Worm (Caenorhabditis elegans) whole organism, L2 larva: ENCODE data around the gene srt-13.

Source experiments
- C34F6.9 ChIP-seq: fragments of 150-350 bp; optimal IDR thresholded peaks from 2 replicates; lab custom pipeline; 2014; ENCODE audit warnings: missing biosample characterization, missing genetic modification characterization
- F13H6.1 ChIP-seq: sonication (generic microtip); optimal IDR thresholded peaks from 2 replicates; lab custom pipeline; 2016; ENCODE audit warnings: missing genetic modification characterization, missing compliant biosample characterization
- R02D3.7 ChIP-seq: fragments of 150-350 bp; optimal IDR thresholded peaks from 2 replicates; lab custom pipeline; 2014; ENCODE audit warnings: missing biosample characterization, missing genetic modification characterization
- ZK546.5 ChIP-seq: sonication (generic microtip); optimal IDR thresholded peaks from 2 replicates; lab custom pipeline; 2017; ENCODE audit warnings: missing biosample characterization, missing genetic modification characterization
- alr-1 ChIP-seq: fragments of 150-350 bp; optimal IDR thresholded peaks from 2 replicates; lab custom pipeline; 2014; ENCODE audit warnings: missing biosample characterization, missing genetic modification characterization
- aly-2 ChIP-seq: fragments of 150-350 bp; optimal IDR thresholded peaks from 2 replicates; lab custom pipeline; 2014; ENCODE audit warnings: missing biosample characterization, missing genetic modification characterization
- ama-1 ChIP-seq: fragments of 150-350 bp; optimal IDR thresholded peaks from 2 replicates; lab custom pipeline; 2018; ENCODE audit warnings: inconsistent platforms
- blmp-1 ChIP-seq: sonication (generic microtip); optimal IDR thresholded peaks from 2 replicates; lab custom pipeline; 2017; ENCODE audit warnings: missing genetic modification characterization, mild to moderate bottlenecking, missing compliant biosample characterization, antibody characterized with exemption, moderate library complexity; ENCODE audit not compliant: insufficient read depth
- ceh-16 ChIP-seq: fragments of 150-350 bp; optimal IDR thresholded peaks from 2 replicates; lab custom pipeline; 2014; ENCODE audit warnings: missing biosample characterization, missing genetic modification characterization
- ceh-82 ChIP-seq: fragments of 150-350 bp; optimal IDR thresholded peaks from 2 replicates; lab custom pipeline; 2014; ENCODE audit warnings: missing biosample characterization, missing genetic modification characterization
- crh-2 ChIP-seq: sonication (generic microtip); optimal IDR thresholded peaks from 2 replicates; lab custom pipeline; 2017; ENCODE audit warnings: missing biosample characterization, missing genetic modification characterization
- egl-27 ChIP-seq: sonication (generic microtip); optimal IDR thresholded peaks from 3 replicates; lab custom pipeline; 2017; ENCODE audit warnings: missing biosample characterization, missing genetic modification reagents, missing genetic modification characterization
- elt-1 ChIP-seq: fragments of 150-350 bp; optimal IDR thresholded peaks from 2 replicates; lab custom pipeline; 2014; ENCODE audit warnings: missing biosample characterization, missing genetic modification characterization
- elt-3 ChIP-seq: sonication (generic microtip); optimal IDR thresholded peaks from 2 replicates; lab custom pipeline; 2017; ENCODE audit warnings: missing biosample characterization, missing genetic modification characterization
- fos-1 ChIP-seq: fragments of 150-350 bp; optimal IDR thresholded peaks from 2 replicates; lab custom pipeline; 2014; ENCODE audit warnings: missing biosample characterization, missing genetic modification characterization
- gmeb-1 ChIP-seq: fragments of 150-350 bp; optimal IDR thresholded peaks from 2 replicates; lab custom pipeline; 2014; ENCODE audit warnings: missing biosample characterization, missing genetic modification characterization
- lin-11 ChIP-seq: fragments of 150-350 bp; sonication (generic microtip); optimal IDR thresholded peaks from 2 replicates; lab custom pipeline; 2014; ENCODE audit warnings: missing biosample characterization, missing genetic modification characterization, inconsistent platforms, mixed read lengths
- lin-13 ChIP-seq: fragments of 150-350 bp; optimal IDR thresholded peaks from 2 replicates; lab custom pipeline; 2014; ENCODE audit warnings: missing biosample characterization, missing genetic modification reagents, missing genetic modification characterization
- lin-39 ChIP-seq: fragments of 150-350 bp; optimal IDR thresholded peaks from 2 replicates; lab custom pipeline; 2014; ENCODE audit warnings: missing biosample characterization, missing genetic modification reagents, missing genetic modification characterization
- mbf-1 ChIP-seq: sonication (generic microtip); optimal IDR thresholded peaks from 2 replicates; lab custom pipeline; 2017; ENCODE audit warnings: missing biosample characterization, missing genetic modification characterization
- mdl-1 ChIP-seq, 2 experiments: fragments of 150-350 bp in 1 of 2; sonication (generic microtip) in 1 of 2; optimal IDR thresholded peaks; 2 replicates each; lab custom pipeline; 2017; ENCODE audit warnings: missing biosample characterization in 2 of 2, missing genetic modification characterization in 2 of 2
- nhr-10 ChIP-seq: sonication (generic microtip); optimal IDR thresholded peaks from 2 replicates; lab custom pipeline; 2017; ENCODE audit warnings: missing biosample characterization, missing genetic modification characterization
- nhr-11 ChIP-seq: fragments of 150-350 bp; optimal IDR thresholded peaks from 2 replicates; lab custom pipeline; 2014; ENCODE audit warnings: missing biosample characterization, missing genetic modification characterization
- nhr-129 ChIP-seq: fragments of 150-350 bp; optimal IDR thresholded peaks from 2 replicates; lab custom pipeline; 2014; ENCODE audit warnings: missing biosample characterization, missing genetic modification characterization
- nhr-23 ChIP-seq: fragments of 150-350 bp; optimal IDR thresholded peaks from 2 replicates; lab custom pipeline; 2014; ENCODE audit warnings: missing biosample characterization, missing genetic modification reagents, missing genetic modification characterization
- nhr-237 ChIP-seq: fragments of 150-350 bp; optimal IDR thresholded peaks from 2 replicates; lab custom pipeline; 2014; ENCODE audit warnings: missing biosample characterization, missing genetic modification characterization
- nhr-25 ChIP-seq: fragments of 150-350 bp; sonication (generic microtip); optimal IDR thresholded peaks from 3 replicates; lab custom pipeline; 2014; ENCODE audit warnings: missing biosample characterization, missing genetic modification characterization
- nhr-6 ChIP-seq: fragments of 150-350 bp; optimal IDR thresholded peaks from 2 replicates; lab custom pipeline; 2014; ENCODE audit warnings: missing biosample characterization, missing genetic modification characterization
- nhr-77 ChIP-seq: fragments of 150-350 bp; optimal IDR thresholded peaks from 2 replicates; lab custom pipeline; 2014; ENCODE audit warnings: missing biosample characterization, missing genetic modification characterization
- peb-1 ChIP-seq: fragments of 150-350 bp; optimal IDR thresholded peaks from 2 replicates; lab custom pipeline; 2014; ENCODE audit warnings: missing biosample characterization, missing genetic modification characterization
- sma-3 ChIP-seq: sonication (generic microtip); optimal IDR thresholded peaks from 2 replicates; lab custom pipeline; 2016; ENCODE audit warnings: missing genetic modification reagents, missing genetic modification characterization, missing compliant biosample characterization
- sma-9 ChIP-seq, 2 experiments: fragments of 150-350 bp in 1 of 2; sonication (generic microtip) in 1 of 2; optimal IDR thresholded peaks; 2 replicates each; lab custom pipeline; 2014 to 2016; ENCODE audit warnings: missing genetic modification characterization in 2 of 2, mild to moderate bottlenecking in 1 of 2, missing biosample characterization in 1 of 2, missing compliant biosample characterization in 1 of 2, missing genetic modification reagents in 1 of 2, moderate library complexity in 1 of 2
- unc-55 ChIP-seq: fragments of 150-350 bp; sonication (generic microtip); optimal IDR thresholded peaks from 3 replicates; lab custom pipeline; 2014; ENCODE audit warnings: missing biosample characterization, missing genetic modification reagents, missing genetic modification characterization
- unc-62 ChIP-seq: fragments of 150-350 bp; optimal IDR thresholded peaks from 2 replicates; lab custom pipeline; 2014; ENCODE audit warnings: missing biosample characterization, missing genetic modification reagents, missing genetic modification characterization
- zag-1 ChIP-seq: fragments of 150-350 bp; optimal IDR thresholded peaks from 2 replicates; lab custom pipeline; 2014; ENCODE audit warnings: missing biosample characterization, missing genetic modification characterization
- ztf-11 ChIP-seq: sonication (generic microtip); optimal IDR thresholded peaks from 2 replicates; lab custom pipeline; 2017; ENCODE audit warnings: missing biosample characterization, missing genetic modification characterization
- ztf-4 ChIP-seq: fragments of 150-350 bp; optimal IDR thresholded peaks from 2 replicates; lab custom pipeline; 2014; ENCODE audit warnings: missing biosample characterization, missing genetic modification characterization

srt-13 gene

ce11 chrV:4256474-4256873, 6.5 kb upstream of the srt-13 start, which contains the start of gene srt-14:
Gene srt-14, minus strand, starts transcription at chrV:4256574.
- TF ChIP-seq C34F6.9 (tag; lab: Kevin White, UChicago) (no peak), lin-13 (GFP tag; lab: Kevin White, UChicago) (no peak), mbf-1 (no peak), nhr-77 (tag; lab: Kevin White, UChicago) (no peak), gmeb-1 (tag; lab: Kevin White, UChicago) (no peak), nhr-10 (tag; lab: Kevin White, UChicago) (no peak), ceh-16 (tag; lab: Kevin White, UChicago) (no peak), F13H6.1 (tag; lab: Kevin White, UChicago) (no peak), nhr-6 (tag; lab: Kevin White, UChicago) (no peak), nhr-237 (tag; lab: Kevin White, UChicago) (no peak), ama-1 (lab: Kevin White, UChicago) (no peak)

ce11 chrV:4248359-4248758, 1.6 kb downstream of the srt-13 start:
- TF ChIP-seq ztf-4 (tag; lab: Kevin White, UChicago) (no peak), sma-3 (GFP tag; lab: Kevin White, UChicago) (no peak), fos-1 (no peak), nhr-77 (tag; lab: Kevin White, UChicago) (no peak), nhr-129 (tag; lab: Kevin White, UChicago) (no peak), lin-11 (tag; lab: Kevin White, UChicago) (no peak), R02D3.7 (tag; lab: Kevin White, UChicago) (no peak), nhr-6 (tag; lab: Kevin White, UChicago) (no peak), unc-55 (no peak), mdl-1 (tag; optimal IDR thresholded peaks at IDR 0.05; lab: Kevin White, UChicago) (no peak)

DNA sequence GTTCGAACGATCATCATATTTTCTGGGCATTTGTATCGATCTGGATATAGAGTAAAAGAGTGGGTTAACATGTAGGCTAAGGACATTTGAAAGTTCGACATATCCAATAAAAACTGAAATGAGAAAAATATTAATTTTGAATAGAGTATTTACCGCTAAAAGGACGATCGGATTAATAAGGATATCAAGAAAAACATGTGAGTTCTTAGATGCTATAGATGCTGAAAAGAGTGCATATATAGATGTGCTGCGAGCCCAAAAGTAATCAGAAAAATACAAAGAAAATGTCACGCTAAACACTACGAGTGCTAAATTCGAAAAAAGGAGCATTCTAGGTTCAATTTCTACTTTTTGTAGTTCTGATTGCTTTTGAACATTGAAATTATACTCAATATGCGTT, 7.5 kb downstream of the srt-13 start, which contains the start of gene srt-12:
srt-12 (minus strand) TSS at position 101 of the 400 bp plus-strand sequence.
- TF ChIP-seq ceh-16 (tag; lab: Kevin White, UChicago): no peak
- TF ChIP-seq elt-3 (tag; lab: Kevin White, UChicago): no peak
- no peak for TF ChIP-seq peb-1
- no peak for TF ChIP-seq F13H6.1 (tag; lab: Kevin White, UChicago)
- no peak for TF ChIP-seq crh-2 (tag; lab: Kevin White, UChicago)
- TF ChIP-seq unc-62 (GFP tag; lab: Kevin White, UChicago): no peak
- no peak for TF ChIP-seq nhr-237 (tag; lab: Kevin White, UChicago)
- TF ChIP-seq elt-1 (tag; lab: Kevin White, UChicago): no peak
- TF ChIP-seq zag-1 (tag; lab: Kevin White, UChicago): no peak
- TF ChIP-seq gmeb-1 (tag; lab: Kevin White, UChicago): no peak
- no peak for TF ChIP-seq alr-1 (tag; lab: Kevin White, UChicago)
- no peak for TF ChIP-seq lin-13 (GFP tag; lab: Kevin White, UChicago)
- no peak for TF ChIP-seq egl-27 (tag; lab: Kevin White, UChicago)
- no peak for TF ChIP-seq mdl-1 (tag; optimal IDR thresholded peaks at IDR 0.05; lab: Kevin White, UChicago)
- no peak for TF ChIP-seq ztf-11 (tag; lab: Kevin White, UChicago)
- TF ChIP-seq sma-9 (GFP tag; optimal IDR thresholded peaks at IDR 0.05; lab: Kevin White, UChicago): no peak
- no peak for TF ChIP-seq sma-9 (tag; optimal IDR thresholded peaks at IDR 0.05; lab: Kevin White, UChicago)
- no peak for TF ChIP-seq lin-11 (tag; lab: Kevin White, UChicago)
- TF ChIP-seq lin-39: no peak
- no peak for TF ChIP-seq nhr-11 (tag; lab: Kevin White, UChicago)

- TF ChIP-seq nhr-23 (tag; lab: Kevin White, UChicago) (no peak), unc-55 (no peak), crh-2 (tag; lab: Kevin White, UChicago) (no peak), ceh-82 (tag; lab: Kevin White, UChicago) (no peak), C34F6.9 (tag; lab: Kevin White, UChicago) (no peak), fos-1 (no peak), aly-2 (tag; lab: Kevin White, UChicago) (no peak), egl-27 (tag; lab: Kevin White, UChicago) (no peak), ama-1 (lab: Kevin White, UChicago) (no peak), nhr-6 (tag; lab: Kevin White, UChicago) (no peak)
Observed at ce11 chrV:4241555-4241954, 8.4 kb downstream of the srt-13 start.

ce11 chrV:4240292-4240691, 9.7 kb downstream of the srt-13 start, which contains the start of gene srh-204:
Gene srh-204, minus strand, starts transcription at chrV:4240392.
- TF ChIP-seq elt-1 (tag; lab: Kevin White, UChicago) (no peak), lin-39 (no peak), blmp-1 (no peak), F13H6.1 (tag; lab: Kevin White, UChicago) (no peak), egl-27 (tag; lab: Kevin White, UChicago) (no peak), nhr-11 (tag; lab: Kevin White, UChicago) (no peak), mbf-1 (no peak), nhr-77 (tag; lab: Kevin White, UChicago) (no peak), nhr-25 (tag; lab: Kevin White, UChicago) (no peak), ZK546.5 (tag; lab: Kevin White, UChicago) (no peak), ztf-11 (tag; lab: Kevin White, UChicago) (no peak), ceh-82 (tag; lab: Kevin White, UChicago) (no peak), nhr-23 (tag; lab: Kevin White, UChicago) (no peak)
